Fruit fly (Drosophila melanogaster) whole organism, embryonic: ENCODE measurements around the gene NFAT.

Experiments
- Adf1 ChIP-seq: fragments of 200-800 bp; sonication (Bioruptor generic); IDR thresholded peaks from 2 replicates; pipeline ENCODE4 v1.3.6; 2022; ENCODE audit warnings: missing biosample characterization, missing genetic modification characterization
- Blimp-1 ChIP-seq: fragments of 200-800 bp; sonication (Bioruptor generic); optimal IDR thresholded peaks from 3 replicates; lab custom pipeline; 2018; ENCODE audit warnings: missing biosample characterization, missing genetic modification characterization, mild to moderate bottlenecking, moderate library complexity, missing genetic modification reagents
- CG10321 ChIP-seq: fragments of 200-800 bp; sonication (Bioruptor generic); IDR thresholded peaks from 2 replicates; pipeline ENCODE4 v1.3.6; 2022; ENCODE audit warnings: missing biosample characterization, missing genetic modification characterization
- CG11085 ChIP-seq: fragments of 200-800 bp; sonication (Bioruptor generic); IDR thresholded peaks from 2 replicates; pipeline ENCODE4 v1.3.6; 2022; ENCODE audit warnings: missing biosample characterization, missing genetic modification characterization
- CG12744 ChIP-seq: fragments of 200-800 bp; sonication (Bioruptor generic); optimal IDR thresholded peaks from 2 replicates; lab custom pipeline; 2016; ENCODE audit warnings: missing biosample characterization, missing genetic modification characterization
- CG14667 ChIP-seq: fragments of 200-800 bp; sonication (Bioruptor generic); IDR thresholded peaks from 2 replicates; pipeline ENCODE4 v1.3.6; 2022; ENCODE audit warnings: missing biosample characterization, missing genetic modification characterization
- CG14860 ChIP-seq: fragments of 200-800 bp; sonication (Bioruptor generic); IDR thresholded peaks from 3 replicates; pipeline ENCODE4 v1.3.6; 2022; ENCODE audit warnings: missing biosample characterization, missing genetic modification characterization; ENCODE audit not compliant: partially characterized antibody
- CG15073 ChIP-seq: fragments of 200-800 bp; sonication (Bioruptor generic); optimal IDR thresholded peaks from 2 replicates; lab custom pipeline; 2016; ENCODE audit warnings: missing biosample characterization, missing genetic modification characterization
- CG15601 ChIP-seq: fragments of 200-800 bp; sonication (Bioruptor generic); optimal IDR thresholded peaks from 3 replicates; lab custom pipeline; 2019; ENCODE audit warnings: missing biosample characterization, mild to moderate bottlenecking, missing genetic modification characterization, moderate library complexity
- CG16813 ChIP-seq: fragments of 200-800 bp; sonication (Bioruptor generic); IDR thresholded peaks from 3 replicates; pipeline ENCODE4 v1.3.6; 2022; ENCODE audit warnings: missing biosample characterization, missing genetic modification characterization; ENCODE audit not compliant: partially characterized antibody
- CG17612 ChIP-seq: fragments of 200-800 bp; sonication (Bioruptor generic); IDR thresholded peaks from 2 replicates; pipeline ENCODE4 v1.3.6; 2022; ENCODE audit warnings: missing biosample characterization, missing genetic modification characterization
- CG1792 ChIP-seq: fragments of 200-800 bp; sonication (Bioruptor generic); optimal IDR thresholded peaks from 2 replicates; lab custom pipeline; 2016; ENCODE audit warnings: missing biosample characterization, missing genetic modification characterization
- CG18764 ChIP-seq: fragments of 200-800 bp; sonication (Bioruptor generic); optimal IDR thresholded peaks from 3 replicates; lab custom pipeline; 2016; ENCODE audit warnings: missing biosample characterization, missing genetic modification characterization
- CG30431 ChIP-seq: fragments of 200-800 bp; sonication (Bioruptor generic); optimal IDR thresholded peaks from 2 replicates; lab custom pipeline; 2017; ENCODE audit warnings: missing biosample characterization, missing genetic modification characterization
- CG31441 ChIP-seq: fragments of 200-800 bp; sonication (Bioruptor generic); IDR thresholded peaks from 2 replicates; pipeline ENCODE4 v1.3.6; 2022; ENCODE audit warnings: missing biosample characterization, missing genetic modification characterization
- CG3838 ChIP-seq: fragments of 200-800 bp; sonication (Bioruptor generic); optimal IDR thresholded peaks from 3 replicates; lab custom pipeline; 2016; ENCODE audit warnings: missing biosample characterization, missing genetic modification characterization
- CG4617 ChIP-seq: fragments of 200-800 bp; sonication (Bioruptor generic); optimal IDR thresholded peaks from 3 replicates; lab custom pipeline; 2016; ENCODE audit warnings: missing biosample characterization, missing genetic modification characterization, borderline replicate concordance
- CG6813 ChIP-seq: fragments of 200-800 bp; sonication (Bioruptor generic); optimal IDR thresholded peaks from 2 replicates; lab custom pipeline; 2017; ENCODE audit warnings: missing biosample characterization, missing genetic modification characterization, mild to moderate bottlenecking, moderate library complexity, missing genetic modification reagents
- CG8388 ChIP-seq: fragments of 200-800 bp; sonication (Bioruptor generic); optimal IDR thresholded peaks from 2 replicates; lab custom pipeline; 2019; ENCODE audit warnings: missing biosample characterization, mild to moderate bottlenecking, missing genetic modification characterization, moderate library complexity
- D ChIP-seq, 2 experiments: fragments of 200-800 bp in 1 of 2; fragments of >200 bp in 1 of 2; sonication (Bioruptor generic) in 1 of 2; optimal IDR thresholded peaks; 2 replicates in 1 of 2; 3 replicates in 1 of 2; lab custom pipeline; 2017; ENCODE audit warnings: mild to moderate bottlenecking in 1 of 2, missing biosample characterization in 1 of 2, missing genetic modification characterization in 1 of 2, missing genetic modification reagents in 1 of 2
- Dip3 ChIP-seq: fragments of 200-800 bp; sonication (Bioruptor generic); optimal IDR thresholded peaks from 3 replicates; lab custom pipeline; 2016; ENCODE audit warnings: missing biosample characterization, missing genetic modification characterization
- Drgx ChIP-seq: fragments of 200-800 bp; sonication (Bioruptor generic); IDR thresholded peaks from 2 replicates; pipeline ENCODE4 v1.3.6; 2022; ENCODE audit warnings: missing biosample characterization, missing genetic modification characterization
- HLH54F ChIP-seq: fragments of 200-800 bp; sonication (Bioruptor generic); optimal IDR thresholded peaks from 3 replicates; lab custom pipeline; 2016; ENCODE audit warnings: missing biosample characterization, missing genetic modification characterization
- Hmr ChIP-seq: fragments of 200-800 bp; sonication (Bioruptor generic); optimal IDR thresholded peaks from 3 replicates; lab custom pipeline; 2017; ENCODE audit warnings: mild to moderate bottlenecking, missing biosample characterization, missing genetic modification reagents, missing genetic modification characterization
- Hr3 ChIP-seq: fragments of 200-800 bp; sonication (Bioruptor generic); optimal IDR thresholded peaks from 3 replicates; lab custom pipeline; 2016; ENCODE audit warnings: missing biosample characterization, missing genetic modification characterization
- Hr51 ChIP-seq, 2 experiments: fragments of 200-800 bp; sonication (Bioruptor generic); optimal IDR thresholded peaks; 2 replicates in 1 of 2; 3 replicates in 1 of 2; lab custom pipeline; 2016 to 2018; ENCODE audit warnings: missing biosample characterization in 2 of 2, missing genetic modification characterization in 2 of 2, mild to moderate bottlenecking in 1 of 2, moderate library complexity in 1 of 2
- Hr78 ChIP-seq, 2 experiments: fragments of 200-800 bp in 1 of 2; fragments of >200 bp in 1 of 2; sonication (Bioruptor generic) in 1 of 2; optimal IDR thresholded peaks; 2 replicates each; lab custom pipeline; 2017 to 2019; ENCODE audit warnings: missing biosample characterization in 2 of 2, missing genetic modification characterization in 2 of 2, mild to moderate bottlenecking in 1 of 2, moderate library complexity in 1 of 2
- Hsf ChIP-seq: fragments of 200-800 bp; sonication (Bioruptor generic); optimal IDR thresholded peaks from 3 replicates; lab custom pipeline; 2016; ENCODE audit warnings: missing biosample characterization, missing genetic modification characterization
- Mad ChIP-seq: fragments of 200-800 bp; sonication (Bioruptor generic); optimal IDR thresholded peaks from 2 replicates; lab custom pipeline; 2016; ENCODE audit warnings: missing biosample characterization, missing genetic modification characterization
- Sin3A ChIP-seq: fragments of >200 bp; optimal IDR thresholded peaks from 2 replicates; lab custom pipeline; 2018
- az2 ChIP-seq: fragments of 200-800 bp; sonication (Bioruptor generic); optimal IDR thresholded peaks from 3 replicates; lab custom pipeline; 2016; ENCODE audit warnings: missing biosample characterization, missing genetic modification characterization
- bigmax ChIP-seq: fragments of 200-800 bp; sonication (Bioruptor generic); optimal IDR thresholded peaks from 2 replicates; lab custom pipeline; 2018; ENCODE audit warnings: missing biosample characterization, mild to moderate bottlenecking, missing genetic modification characterization
- cas ChIP-seq: fragments of 200-800 bp; sonication (Bioruptor generic); IDR thresholded peaks from 2 replicates; pipeline ENCODE4 v1.3.6; 2022; ENCODE audit warnings: missing biosample characterization, missing genetic modification characterization
- croc ChIP-seq: fragments of 200-800 bp; sonication (Bioruptor generic); conservative IDR thresholded peaks from 3 replicates; pipeline ENCODE4 v1.3.6; 2022; ENCODE audit warnings: missing biosample characterization, missing genetic modification characterization
- ems ChIP-seq: fragments of 200-800 bp; sonication (Bioruptor generic); optimal IDR thresholded peaks from 3 replicates; lab custom pipeline; 2016; ENCODE audit warnings: missing biosample characterization, missing genetic modification characterization
- gcm ChIP-seq: fragments of 200-800 bp; sonication (Bioruptor generic); optimal IDR thresholded peaks from 2 replicates; lab custom pipeline; 2019; ENCODE audit warnings: missing biosample characterization, mild to moderate bottlenecking, missing genetic modification characterization, moderate library complexity
- gem ChIP-seq: fragments of 200-800 bp; sonication (Bioruptor generic); optimal IDR thresholded peaks from 2 replicates; lab custom pipeline; 2019; ENCODE audit warnings: missing biosample characterization, mild to moderate bottlenecking, missing genetic modification characterization, moderate library complexity
- hb ChIP-seq: fragments of 200-800 bp; sonication (Bioruptor generic); IDR thresholded peaks from 3 replicates; pipeline ENCODE4 v1.3.6; 2022; ENCODE audit warnings: missing biosample characterization, missing genetic modification characterization; ENCODE audit not compliant: partially characterized antibody
- hth ChIP-seq: fragments of >200 bp; optimal IDR thresholded peaks from 2 replicates; lab custom pipeline; 2017; ENCODE audit warnings: inconsistent platforms
- kay ChIP-seq: fragments of 200-800 bp; sonication (Bioruptor generic); optimal IDR thresholded peaks from 2 replicates; lab custom pipeline; 2016; ENCODE audit warnings: missing biosample characterization, missing genetic modification characterization
- lilli ChIP-seq: fragments of 200-800 bp; sonication (Bioruptor generic); optimal IDR thresholded peaks from 3 replicates; lab custom pipeline; 2016; ENCODE audit warnings: missing biosample characterization, missing genetic modification characterization
- lov ChIP-seq, 2 experiments: fragments of 200-800 bp in 1 of 2; fragments of >200 bp in 1 of 2; sonication (Bioruptor generic) in 1 of 2; IDR thresholded peaks in 1 of 2; optimal IDR thresholded peaks in 1 of 2; 2 replicates in 1 of 2; 3 replicates in 1 of 2; pipeline versions ENCODE4 v1.3.6 to Lab custom; 2017 to 2022; ENCODE audit warnings: missing biosample characterization in 1 of 2, missing genetic modification characterization in 1 of 2
- mld ChIP-seq: fragments of 200-800 bp; sonication (Bioruptor generic); IDR thresholded peaks from 3 replicates; pipeline ENCODE4 v1.3.6; 2022; ENCODE audit warnings: missing biosample characterization, missing genetic modification characterization; ENCODE audit not compliant: partially characterized antibody
- nerfin-2 ChIP-seq: fragments of 200-800 bp; sonication (Bioruptor generic); IDR thresholded peaks from 2 replicates; pipeline ENCODE4 v1.3.6; 2022; ENCODE audit warnings: missing biosample characterization, missing genetic modification characterization; ENCODE audit not compliant: partially characterized antibody
- nmo ChIP-seq: fragments of 200-800 bp; sonication (Bioruptor generic); optimal IDR thresholded peaks from 2 replicates; lab custom pipeline; 2018; ENCODE audit warnings: missing biosample characterization, mild to moderate bottlenecking, missing genetic modification characterization, moderate library complexity
- nom ChIP-seq: fragments of 200-800 bp; sonication (Bioruptor generic); optimal IDR thresholded peaks from 2 replicates; lab custom pipeline; 2017; ENCODE audit warnings: missing biosample characterization, missing genetic modification characterization, mild to moderate bottlenecking, moderate library complexity, missing genetic modification reagents
- org-1 ChIP-seq: fragments of 200-800 bp; sonication (Bioruptor generic); optimal IDR thresholded peaks from 2 replicates; lab custom pipeline; 2017; ENCODE audit warnings: missing biosample characterization, missing genetic modification characterization
- pros ChIP-seq: fragments of 200-800 bp; sonication (Bioruptor generic); optimal IDR thresholded peaks from 3 replicates; lab custom pipeline; 2019; ENCODE audit warnings: missing biosample characterization, mild to moderate bottlenecking, missing genetic modification characterization, moderate library complexity
- zen ChIP-seq: fragments of 200-800 bp; sonication (Bioruptor generic); optimal IDR thresholded peaks from 3 replicates; lab custom pipeline; 2018; ENCODE audit warnings: missing biosample characterization, mild to moderate bottlenecking, missing genetic modification characterization, moderate library complexity

The NFAT gene

dm6 chrX:13643961-13644360, 19.4 kb downstream of the NFAT start (continued):
- TF ChIP-seq D (optimal IDR thresholded peaks at IDR 0.05; lab: Kevin White, UChicago) (no peak), D (GFP tag; optimal IDR thresholded peaks at IDR 0.05; lab: Kevin White, UChicago) (peak; percentile 28), Drgx (GFP tag; lab: Robert Waterston, UW) (0 out of 2 replicates have a peak, but pooled peaks have one; percentile 14), CG18764 (GFP tag; lab: Kevin White, UChicago) (peak; percentile 44), lov (optimal IDR thresholded peaks at IDR 0.05; lab: Kevin White, UChicago) (no peak), lov (GFP tag; IDR thresholded peaks at IDR 0.05; lab: Robert Waterston, UW) (no peak), CG10321 (GFP tag; lab: Robert Waterston, UW) (no peak), zen (tag; lab: Kevin White, UChicago) (peak; percentile 26), nmo (GFP tag; lab: Kevin White, UChicago) (peak; percentile 60), Adf1 (GFP tag; lab: Robert Waterston, UW) (no peak), mld (GFP tag; lab: Robert Waterston, UW) (no peak), CG1792 (peak; percentile 43), Hr78 (GFP tag; optimal IDR thresholded peaks at IDR 0.05; lab: Kevin White, UChicago) (no peak), CG30431 (GFP tag; lab: Kevin White, UChicago) (no peak), CG31441 (GFP tag; lab: Robert Waterston, UW) (peak; percentile 57), lilli (GFP tag; lab: Kevin White, UChicago) (peak; percentile 32), Hmr (peak; percentile 12), CG16813 (no peak), hb (GFP tag; lab: Robert Waterston, UW) (no peak), CG11085 (GFP tag; lab: Robert Waterston, UW) (no peak), CG14667 (peak; percentile 53), Hr3 (GFP tag; lab: Kevin White, UChicago) (peak; percentile 35), nerfin-2 (GFP tag; lab: Robert Waterston, UW) (no peak), az2 (peak; percentile 48), kay (no peak), Hsf (GFP tag; lab: Kevin White, UChicago) (peak; percentile 49), nom (GFP tag; lab: Kevin White, UChicago) (no peak), cas (no peak), gem (tag; lab: Kevin White, UChicago) (peak; percentile 64), Dip3 (GFP tag; lab: Kevin White, UChicago) (no peak), CG17612 (GFP tag; lab: Robert Waterston, UW) (no peak), CG8388 (GFP tag; lab: Kevin White, UChicago) (peak; percentile 44), gcm (GFP tag; lab: Kevin White, UChicago) (no peak), CG3838 (no peak), CG15601 (tag; lab: Kevin White, UChicago) (peak; percentile 13), pros (GFP tag; lab: Kevin White, UChicago) (no peak), CG4617 (no peak), Sin3A (lab: Kevin White, UChicago) (no peak), Hr51 (GFP tag; optimal IDR thresholded peaks at IDR 0.05; lab: Kevin White, UChicago) (peak in 1 of 2 experiments; percentile 51), CG6813 (GFP tag; lab: Kevin White, UChicago) (peak; percentile 36), CG14860 (GFP tag; lab: Robert Waterston, UW) (no peak), HLH54F (GFP tag; lab: Kevin White, UChicago) (peak; percentile 11), org-1 (GFP tag; lab: Kevin White, UChicago) (peak; percentile 8), hth (lab: Kevin White, UChicago) (no peak), croc (GFP tag; lab: Robert Waterston, UW) (no peak; the same call in 2 of the 3 replicates), ems (GFP tag; lab: Kevin White, UChicago) (no peak), Blimp-1 (GFP tag; lab: Kevin White, UChicago) (peak; percentile 81), CG15073 (GFP tag; lab: Kevin White, UChicago) (no peak), Mad (GFP tag; lab: Kevin White, UChicago) (no peak), CG12744 (GFP tag; lab: Kevin White, UChicago) (no peak), bigmax (GFP tag; lab: Kevin White, UChicago) (no peak)
